Worm (Caenorhabditis elegans) whole organism, L1 larva: ENCODE measurements around the gene pat-6.

Experiments used
- alr-1 ChIP-seq: fragments of 200-800 bp; sonication (Bioruptor generic); optimal IDR thresholded peaks from 2 replicates; lab custom pipeline; 2018; ENCODE audit warnings: borderline replicate concordance, mild to moderate bottlenecking, missing genetic modification characterization, missing compliant biosample characterization
- irx-1 ChIP-seq: sonication (generic microtip); optimal IDR thresholded peaks from 2 replicates; lab custom pipeline; 2016; ENCODE audit warnings: missing genetic modification characterization, missing compliant biosample characterization
- lin-39 ChIP-seq: fragments of 150-350 bp; optimal IDR thresholded peaks from 2 replicates; lab custom pipeline; 2014; ENCODE audit warnings: missing biosample characterization, missing genetic modification reagents, missing genetic modification characterization
- nhr-237 ChIP-seq: fragments of 150-350 bp; optimal IDR thresholded peaks from 2 replicates; lab custom pipeline; 2014; ENCODE audit warnings: missing biosample characterization, missing genetic modification characterization
- nhr-28 ChIP-seq: fragments of 150-350 bp; optimal IDR thresholded peaks from 2 replicates; lab custom pipeline; 2014; ENCODE audit warnings: missing biosample characterization, missing genetic modification characterization
- nhr-76 ChIP-seq: sonication (generic microtip); optimal IDR thresholded peaks from 2 replicates; lab custom pipeline; 2017; ENCODE audit warnings: missing biosample characterization, missing genetic modification characterization
- nhr-77 ChIP-seq: fragments of 150-350 bp; optimal IDR thresholded peaks from 2 replicates; lab custom pipeline; 2014; ENCODE audit warnings: missing biosample characterization, missing genetic modification characterization
- nhr-84 ChIP-seq: sonication (generic microtip); optimal IDR thresholded peaks from 2 replicates; lab custom pipeline; 2017; ENCODE audit warnings: missing biosample characterization, missing genetic modification characterization
- pag-3 ChIP-seq: sonication (generic microtip); optimal IDR thresholded peaks from 2 replicates; lab custom pipeline; 2017; ENCODE audit warnings: missing genetic modification characterization, mild to moderate bottlenecking, missing compliant biosample characterization, antibody characterized with exemption, borderline replicate concordance; ENCODE audit not compliant: insufficient read depth
- pqm-1 ChIP-seq: sonication (generic microtip); optimal IDR thresholded peaks from 3 replicates; lab custom pipeline; 2017; ENCODE audit warnings: missing biosample characterization, missing genetic modification characterization
- tlp-1 ChIP-seq: fragments of 150-350 bp; optimal IDR thresholded peaks from 2 replicates; lab custom pipeline; 2014; ENCODE audit warnings: missing biosample characterization, missing genetic modification characterization
- ztf-4 ChIP-seq: fragments of 150-350 bp; optimal IDR thresholded peaks from 2 replicates; lab custom pipeline; 2014; ENCODE audit warnings: missing biosample characterization, missing genetic modification characterization

DNA sequence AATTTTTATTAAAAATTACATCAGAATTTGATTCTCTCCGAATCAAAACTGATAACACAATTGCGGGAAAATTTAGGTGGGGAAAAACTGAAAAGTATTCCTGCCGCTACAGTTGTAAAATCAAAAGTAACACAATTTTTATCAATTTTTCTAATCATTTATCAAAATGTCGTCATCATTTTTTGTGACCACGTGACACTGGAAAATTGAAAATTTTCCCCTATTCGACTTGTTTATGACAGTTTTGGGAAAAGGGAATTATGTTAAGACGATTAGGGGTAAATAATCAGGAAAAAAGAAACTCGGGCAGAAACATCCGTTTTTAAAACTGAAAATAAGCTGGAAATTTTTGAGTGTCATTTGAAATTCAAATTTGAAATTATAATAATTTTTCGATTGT is 32.8 kb upstream of the pat-6 start:
- TF ChIP-seq nhr-77 (tag; lab: Kevin White, UChicago) (no peak), irx-1 (tag; lab: Kevin White, UChicago) (no peak), nhr-84 (tag; lab: Kevin White, UChicago) (no peak), lin-39 (no peak), nhr-76 (tag; lab: Kevin White, UChicago) (no peak), tlp-1 (peak; percentile 7), ztf-4 (tag; lab: Kevin White, UChicago) (no peak), alr-1 (tag; lab: Kevin White, UChicago) (no peak), nhr-237 (tag; lab: Kevin White, UChicago) (no peak), pag-3 (tag; lab: Kevin White, UChicago) (no peak), nhr-28 (tag; lab: Kevin White, UChicago) (no peak), pqm-1 (tag; lab: Kevin White, UChicago) (no peak)
